Fruit fly (Drosophila melanogaster) whole organism, prepupa: ENCODE data around the gene CG32225.

Source experiments
- CG11762 ChIP-seq: fragments of 200-800 bp; sonication (Bioruptor generic); optimal IDR thresholded peaks from 3 replicates; lab custom pipeline; 2016; ENCODE audit warnings: missing biosample characterization, missing genetic modification characterization; ENCODE audit not compliant: insufficient read depth
- CG11902 ChIP-seq: fragments of 200-800 bp; sonication (Bioruptor generic); optimal IDR thresholded peaks from 3 replicates; lab custom pipeline; 2016; ENCODE audit warnings: missing biosample characterization, missing genetic modification characterization
- CG16779 ChIP-seq: fragments of 200-800 bp; sonication (Bioruptor generic); optimal IDR thresholded peaks from 3 replicates; lab custom pipeline; 2017; ENCODE audit warnings: missing biosample characterization, mild to moderate bottlenecking, missing genetic modification characterization
- CG3032 ChIP-seq: fragments of 200-800 bp; optimal IDR thresholded peaks from 2 replicates; lab custom pipeline; 2019; ENCODE audit warnings: missing biosample characterization, mild to moderate bottlenecking, missing genetic modification characterization, moderate library complexity
- CG4318 ChIP-seq: fragments of 200-800 bp; sonication (Bioruptor generic); optimal IDR thresholded peaks from 3 replicates; lab custom pipeline; 2017; ENCODE audit warnings: missing biosample characterization, mild to moderate bottlenecking, missing genetic modification characterization
- CG6276 ChIP-seq: fragments of 200-800 bp; sonication (Bioruptor generic); optimal IDR thresholded peaks from 2 replicates; lab custom pipeline; 2017; ENCODE audit warnings: missing biosample characterization, mild to moderate bottlenecking, missing genetic modification characterization
- CG8632 ChIP-seq: fragments of 200-800 bp; sonication (Bioruptor generic); optimal IDR thresholded peaks from 3 replicates; lab custom pipeline; 2016; ENCODE audit warnings: missing biosample characterization, missing genetic modification characterization
- Eip75B ChIP-seq: fragments of 200-800 bp; sonication (Bioruptor generic); optimal IDR thresholded peaks from 3 replicates; lab custom pipeline; 2016; ENCODE audit warnings: missing biosample characterization, missing genetic modification characterization
- Hr39 ChIP-seq: fragments of 200-800 bp; sonication (Bioruptor generic); optimal IDR thresholded peaks from 2 replicates; lab custom pipeline; 2016; ENCODE audit warnings: missing biosample characterization, missing genetic modification characterization
- Sox102F ChIP-seq: fragments of 200-800 bp; sonication (Bioruptor generic); optimal IDR thresholded peaks from 2 replicates; lab custom pipeline; 2016; ENCODE audit warnings: missing biosample characterization, mild to moderate bottlenecking, missing genetic modification characterization
- lz ChIP-seq: fragments of 200-800 bp; sonication (Bioruptor generic); optimal IDR thresholded peaks from 3 replicates; lab custom pipeline; 2016; ENCODE audit warnings: missing biosample characterization, missing genetic modification characterization
- svp ChIP-seq: fragments of 200-800 bp; sonication (Bioruptor generic); peaks from one replicate; lab custom pipeline; 2016; ENCODE audit warnings: missing biosample characterization, missing genetic modification characterization

- TF ChIP-seq CG11762 (no peak), CG11902 (GFP tag; lab: Kevin White, UChicago) (no peak), CG4318 (GFP tag; lab: Kevin White, UChicago) (no peak), Hr39 (no peak), CG3032 (tag; lab: Kevin White, UChicago) (no peak), lz (GFP tag; lab: Kevin White, UChicago) (no peak), CG6276 (no peak), CG16779 (tag; lab: Kevin White, UChicago) (no peak), Sox102F (no peak), Eip75B (no peak), CG8632 (GFP tag; lab: Kevin White, UChicago) (no peak), svp (GFP tag; lab: Kevin White, UChicago) (no peak)
Observed at dm6 chr3L:20281254-20281653, 24.8 kb downstream of the CG32225 start.
